Worm (Caenorhabditis elegans) whole organism, L1 larva: ENCODE data around the gene rps-3.

Experiments
- C16A3.4 ChIP-seq: fragments of 150-350 bp; optimal IDR thresholded peaks from 2 replicates; lab custom pipeline; 2014; ENCODE audit warnings: missing biosample characterization, missing genetic modification characterization
- F16B12.6 ChIP-seq: fragments of 150-350 bp; optimal IDR thresholded peaks from 2 replicates; lab custom pipeline; 2014; ENCODE audit warnings: missing biosample characterization, missing genetic modification characterization
- Y116A8C.19 ChIP-seq: sonication (generic microtip); optimal IDR thresholded peaks from 2 replicates; lab custom pipeline; 2016; ENCODE audit warnings: missing compliant biosample characterization, missing genetic modification characterization, borderline replicate concordance
- alr-1 ChIP-seq: fragments of 200-800 bp; sonication (Bioruptor generic); optimal IDR thresholded peaks from 2 replicates; lab custom pipeline; 2018; ENCODE audit warnings: borderline replicate concordance, mild to moderate bottlenecking, missing genetic modification characterization, missing compliant biosample characterization
- blmp-1 ChIP-seq: fragments of 150-350 bp; optimal IDR thresholded peaks from 2 replicates; lab custom pipeline; 2014; ENCODE audit warnings: missing biosample characterization, missing genetic modification characterization
- ceh-63 ChIP-seq: fragments of 200-800 bp; sonication (Bioruptor generic); optimal IDR thresholded peaks from 2 replicates; lab custom pipeline; 2018; ENCODE audit warnings: mild to moderate bottlenecking, missing genetic modification characterization, missing compliant biosample characterization
- ceh-8 ChIP-seq: fragments of 200-800 bp; sonication (Bioruptor generic); optimal IDR thresholded peaks from 2 replicates; lab custom pipeline; 2018; ENCODE audit warnings: mild to moderate bottlenecking, missing genetic modification characterization, moderate library complexity, missing compliant biosample characterization
- ceh-88 ChIP-seq: fragments of 200-800 bp; sonication (Bioruptor generic); IDR thresholded peaks from 2 replicates; pipeline ENCODE4 v1.3.6; 2022; ENCODE audit warnings: missing genetic modification characterization, missing compliant biosample characterization
- ceh-90 ChIP-seq: sonication (generic microtip); optimal IDR thresholded peaks from 2 replicates; lab custom pipeline; 2016; ENCODE audit warnings: missing genetic modification characterization, missing compliant biosample characterization
- dsc-1 ChIP-seq: sonication (generic microtip); optimal IDR thresholded peaks from 2 replicates; lab custom pipeline; 2016; ENCODE audit warnings: mild to moderate bottlenecking, missing genetic modification characterization, missing compliant biosample characterization
- efl-1 ChIP-seq, 4 experiments: fragments of 150-350 bp; optimal IDR thresholded peaks in 3 of 4; peaks in 1 of 4; 1 replicate in 1 of 4; 2 replicates in 3 of 4; lab custom pipeline; 2014; ENCODE audit warnings: missing biosample characterization in 2 of 4, missing genetic modification characterization in 2 of 4, missing genetic modification reagents in 2 of 4
- efl-3 ChIP-seq: fragments of 200-800 bp; sonication (Bioruptor generic); optimal IDR thresholded peaks from 2 replicates; lab custom pipeline; 2018; ENCODE audit warnings: mild to moderate bottlenecking, missing genetic modification characterization, missing compliant biosample characterization
- egl-13 ChIP-seq: sonication (generic microtip); optimal IDR thresholded peaks from 2 replicates; lab custom pipeline; 2016; ENCODE audit warnings: missing genotype, missing genetic modification reagents, missing genetic modification characterization, missing compliant biosample characterization
- elt-2 ChIP-seq: sonication (generic microtip); optimal IDR thresholded peaks from 2 replicates; lab custom pipeline; 2016; ENCODE audit warnings: missing genetic modification characterization, mild to moderate bottlenecking, inconsistent platforms, missing compliant biosample characterization, missing genetic modification reagents
- elt-3 ChIP-seq, 6 experiments: fragments of 150-350 bp in 1 of 6; sonication (generic microtip); optimal IDR thresholded peaks; 2 replicates each; lab custom pipeline; 2017 to 2018; ENCODE audit warnings: missing biosample characterization in 6 of 6, missing genetic modification characterization in 6 of 6, inconsistent platforms in 1 of 6
- ets-5 ChIP-seq: fragments of 200-800 bp; sonication (Bioruptor generic); IDR thresholded peaks from 2 replicates; pipeline ENCODE4 v1.3.6; 2022; ENCODE audit warnings: missing genetic modification characterization, missing compliant biosample characterization
- fkh-10 ChIP-seq: sonication (generic microtip); optimal IDR thresholded peaks from 2 replicates; lab custom pipeline; 2017; ENCODE audit warnings: missing biosample characterization, missing genetic modification reagents, missing genetic modification characterization
- fkh-8 ChIP-seq: sonication (generic microtip); optimal IDR thresholded peaks from 2 replicates; lab custom pipeline; 2016; ENCODE audit warnings: mild to moderate bottlenecking, missing genetic modification characterization, missing compliant biosample characterization
- grh-1 ChIP-seq: fragments of 200-800 bp; sonication (Bioruptor generic); IDR thresholded peaks from 2 replicates; pipeline ENCODE4 v1.3.6; 2022; ENCODE audit warnings: missing genetic modification reagents, missing genetic modification characterization, missing compliant biosample characterization
- hpl-2 ChIP-seq: fragments of 150-350 bp; optimal IDR thresholded peaks from 2 replicates; lab custom pipeline; 2014; ENCODE audit warnings: missing biosample characterization, missing genetic modification reagents, missing genetic modification characterization
- isw-1 ChIP-seq: fragments of 200-800 bp; sonication (Bioruptor generic); IDR thresholded peaks from 2 replicates; pipeline ENCODE4 v1.3.6; 2022; ENCODE audit warnings: missing genetic modification characterization, missing compliant biosample characterization
- jun-1 ChIP-seq: fragments of 150-350 bp; optimal IDR thresholded peaks from 2 replicates; lab custom pipeline; 2014; ENCODE audit warnings: missing biosample characterization, missing genetic modification reagents, missing genetic modification characterization
- lin-13 ChIP-seq: fragments of 150-350 bp; optimal IDR thresholded peaks from 2 replicates; lab custom pipeline; 2014; ENCODE audit warnings: missing biosample characterization, missing genetic modification reagents, missing genetic modification characterization
- lin-14 ChIP-seq: fragments of 200-800 bp; sonication (Bioruptor generic); optimal IDR thresholded peaks from 2 replicates; lab custom pipeline; 2018; ENCODE audit warnings: mild to moderate bottlenecking, missing genetic modification characterization, moderate library complexity, missing compliant biosample characterization
- lin-15B ChIP-seq: fragments of 150-350 bp; sonication (generic microtip); optimal IDR thresholded peaks from 3 replicates; lab custom pipeline; 2014; ENCODE audit warnings: missing biosample characterization, missing genetic modification characterization
- lin-35 ChIP-seq, 2 experiments: fragments of 150-350 bp; optimal IDR thresholded peaks; 2 replicates each; lab custom pipeline; 2014; ENCODE audit warnings: missing biosample characterization in 2 of 2, missing genetic modification characterization in 2 of 2, missing genetic modification reagents in 2 of 2
- lin-39 ChIP-seq: fragments of 150-350 bp; optimal IDR thresholded peaks from 2 replicates; lab custom pipeline; 2014; ENCODE audit warnings: missing biosample characterization, missing genetic modification reagents, missing genetic modification characterization
- mdl-1 ChIP-seq, 2 experiments: fragments of 150-350 bp; optimal IDR thresholded peaks; 2 replicates each; lab custom pipeline; 2014 to 2017; ENCODE audit warnings: missing biosample characterization in 2 of 2, missing genetic modification characterization in 2 of 2, inconsistent platforms in 1 of 2
- mep-1 ChIP-seq: fragments of 150-350 bp; optimal IDR thresholded peaks from 2 replicates; lab custom pipeline; 2014; ENCODE audit warnings: missing biosample characterization, missing genetic modification characterization
- nhr-12 ChIP-seq: sonication (generic microtip); optimal IDR thresholded peaks from 2 replicates; lab custom pipeline; 2017; ENCODE audit warnings: missing biosample characterization, missing genetic modification characterization
- nhr-20 ChIP-seq: sonication (generic microtip); optimal IDR thresholded peaks from 2 replicates; lab custom pipeline; 2016; ENCODE audit warnings: mild to moderate bottlenecking, missing genetic modification characterization, missing compliant biosample characterization
- nhr-237 ChIP-seq: fragments of 150-350 bp; optimal IDR thresholded peaks from 2 replicates; lab custom pipeline; 2014; ENCODE audit warnings: missing biosample characterization, missing genetic modification characterization
- nhr-28 ChIP-seq: fragments of 150-350 bp; optimal IDR thresholded peaks from 2 replicates; lab custom pipeline; 2014; ENCODE audit warnings: missing biosample characterization, missing genetic modification characterization
- nhr-85 ChIP-seq: sonication (generic microtip); peaks from one replicate; lab custom pipeline; 2016; ENCODE audit warnings: missing genetic modification characterization, inconsistent platforms, missing compliant biosample characterization
- pag-3 ChIP-seq: sonication (generic microtip); optimal IDR thresholded peaks from 2 replicates; lab custom pipeline; 2017; ENCODE audit warnings: missing genetic modification characterization, mild to moderate bottlenecking, missing compliant biosample characterization, antibody characterized with exemption, borderline replicate concordance; ENCODE audit not compliant: insufficient read depth
- pax-3 ChIP-seq: fragments of 200-800 bp; sonication (Bioruptor generic); optimal IDR thresholded peaks from 2 replicates; lab custom pipeline; 2018; ENCODE audit warnings: mild to moderate bottlenecking, missing genetic modification characterization, moderate library complexity, missing compliant biosample characterization
- sox-4 ChIP-seq: sonication (generic microtip); optimal IDR thresholded peaks from 2 replicates; lab custom pipeline; 2016; ENCODE audit warnings: missing genetic modification characterization, missing compliant biosample characterization
- sup-37 ChIP-seq: fragments of 200-800 bp; sonication (Bioruptor generic); optimal IDR thresholded peaks from 2 replicates; lab custom pipeline; 2018; ENCODE audit warnings: mild to moderate bottlenecking, missing genetic modification characterization, missing compliant biosample characterization
- tlp-1 ChIP-seq: fragments of 150-350 bp; optimal IDR thresholded peaks from 2 replicates; lab custom pipeline; 2014; ENCODE audit warnings: missing biosample characterization, missing genetic modification characterization
- unc-130 ChIP-seq: fragments of 150-350 bp; optimal IDR thresholded peaks from 2 replicates; lab custom pipeline; 2017; ENCODE audit warnings: missing biosample characterization, missing genetic modification characterization, inconsistent platforms
- unc-30 ChIP-seq: sonication (generic microtip); optimal IDR thresholded peaks from 2 replicates; lab custom pipeline; 2017; ENCODE audit warnings: missing biosample characterization, missing genetic modification characterization
- xbp-1 ChIP-seq: sonication (generic microtip); optimal IDR thresholded peaks from 2 replicates; lab custom pipeline; 2016; ENCODE audit warnings: missing genetic modification characterization, missing compliant biosample characterization
- ztf-4 ChIP-seq: fragments of 150-350 bp; optimal IDR thresholded peaks from 2 replicates; lab custom pipeline; 2014; ENCODE audit warnings: missing biosample characterization, missing genetic modification characterization

The rps-3 gene

DNA sequence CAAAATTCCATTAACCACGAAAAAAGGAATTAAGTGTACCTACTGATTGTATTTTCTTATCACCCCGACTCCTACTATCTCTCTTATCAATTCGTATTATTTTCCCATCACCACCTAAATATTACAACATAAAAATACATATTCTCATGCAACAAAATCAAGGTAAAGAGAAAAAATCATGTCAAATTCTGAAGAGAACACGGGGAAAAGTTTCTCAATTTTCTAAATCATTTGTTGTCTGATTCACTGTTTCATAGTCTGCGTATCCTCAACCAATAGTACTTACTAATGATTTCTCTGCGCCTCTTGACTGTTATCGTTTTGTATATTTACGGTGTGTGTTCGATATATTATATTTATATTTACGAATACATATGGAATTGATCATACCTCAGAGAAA lies 25.3 kb downstream of the rps-3 start:
- TF ChIP-seq lin-35 (GFP tag; optimal IDR thresholded peaks at IDR 0.05; lab: Kevin White, UChicago), result peak in 1 of 2 experiments; percentile 47
- TF ChIP-seq fkh-10 (GFP tag; lab: Kevin White, UChicago), result no peak
- TF ChIP-seq sup-37 (GFP tag; lab: Kevin White, UChicago), result no peak
- TF ChIP-seq egl-13 (tag; lab: Kevin White, UChicago), result no peak
- TF ChIP-seq blmp-1 (tag; lab: Kevin White, UChicago), result peak; percentile 39
- peak; percentile 23 for TF ChIP-seq mep-1 (tag; lab: Kevin White, UChicago)
- no peak for TF ChIP-seq mdl-1 (tag; optimal IDR thresholded peaks at IDR 0.05; lab: Kevin White, UChicago)
- no peak for TF ChIP-seq unc-130
- TF ChIP-seq nhr-20 (tag; lab: Kevin White, UChicago), result peak; percentile 20
- TF ChIP-seq lin-13, result no peak
- no peak for TF ChIP-seq hpl-2
- no peak for TF ChIP-seq grh-1
- peak; percentile 1 for TF ChIP-seq jun-1 (tag; lab: Kevin White, UChicago)
- peak; percentile 69 for TF ChIP-seq elt-2 (tag; lab: Kevin White, UChicago)
- no peak for TF ChIP-seq efl-3 (GFP tag; lab: Kevin White, UChicago)
- no peak for TF ChIP-seq ets-5
- TF ChIP-seq dsc-1 (tag; lab: Kevin White, UChicago), result no peak
- TF ChIP-seq C16A3.4, result peak; percentile 1
- TF ChIP-seq isw-1 (GFP tag; lab: Robert Waterston, UW), result no peak
- TF ChIP-seq nhr-237 (tag; lab: Kevin White, UChicago), result no peak
- TF ChIP-seq elt-3 (tag; optimal IDR thresholded peaks at IDR 0.05; lab: Kevin White, UChicago), result peak in 2 of 6 experiments; percentile 58 to 76
- peak; percentile 5 for TF ChIP-seq tlp-1
- TF ChIP-seq pax-3, result no peak
- TF ChIP-seq efl-1 (optimal IDR thresholded peaks at IDR 0.05; lab: Kevin White, UChicago), result peak in 1 of 2 experiments; percentile 4
- TF ChIP-seq efl-1 (GFP tag; optimal IDR thresholded peaks at IDR 0.05 in 1 of 2; lab: Kevin White, UChicago), result peak in 1 of 2 experiments; percentile 83
- no peak for TF ChIP-seq fkh-8
- TF ChIP-seq ceh-90 (tag; lab: Kevin White, UChicago), result no peak
- TF ChIP-seq nhr-85 (tag; lab: Kevin White, UChicago), result no peak

DNA sequence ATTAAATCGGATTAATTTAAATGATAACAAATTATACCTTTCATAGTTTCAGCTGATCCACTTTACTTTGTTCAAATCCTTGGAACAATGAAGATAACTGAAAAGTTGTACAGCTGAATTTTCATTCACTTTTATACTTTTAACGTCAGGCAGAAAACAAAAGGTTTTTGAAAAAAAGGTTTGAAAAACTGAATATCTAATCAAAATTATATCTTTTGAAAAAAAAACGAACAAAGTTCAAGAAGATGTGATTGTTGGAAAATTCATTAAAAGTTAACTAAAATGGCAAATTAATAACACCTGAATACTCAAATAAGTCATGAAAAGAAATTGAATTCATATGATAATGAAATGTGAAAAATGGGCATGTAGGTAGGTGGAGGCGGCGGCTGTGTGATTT lies 30.0 kb downstream of the rps-3 start, which contains the start of gene T12A2.21:
Gene T12A2.21 (minus strand): TSS at position 101 of the 400 bp plus-strand sequence.
- TF ChIP-seq elt-3 (tag; optimal IDR thresholded peaks at IDR 0.05; lab: Kevin White, UChicago), result no peak
- TF ChIP-seq ceh-88, result no peak
- no peak for TF ChIP-seq mep-1 (tag; lab: Kevin White, UChicago)

DNA sequence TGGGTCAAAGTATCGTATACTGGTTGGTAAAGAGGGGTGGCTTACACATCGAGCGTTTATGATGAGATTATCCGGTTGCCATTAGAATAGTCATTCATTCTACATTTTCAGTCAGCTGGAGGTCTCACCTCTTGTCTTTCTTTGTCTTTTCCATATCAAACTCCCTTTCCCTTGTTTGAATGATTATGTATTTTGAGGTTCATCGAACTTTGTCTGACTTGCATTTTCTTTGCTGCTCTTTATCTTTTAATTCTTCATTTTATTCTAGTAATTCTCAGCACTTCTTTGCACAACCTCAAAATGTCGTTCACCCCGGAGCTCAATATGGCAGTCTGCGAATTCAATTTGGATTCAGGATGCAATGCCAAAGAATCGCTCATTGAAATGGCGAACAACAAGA lies 33.9 kb downstream of the rps-3 start, which contains the start of gene T12A2.3:
Gene T12A2.3 (plus strand): TSS at position 301 of the 400 bp plus-strand sequence.
- no peak for TF ChIP-seq ceh-8 (GFP tag; lab: Kevin White, UChicago)
- no peak for TF ChIP-seq nhr-28 (tag; lab: Kevin White, UChicago)
- TF ChIP-seq sox-4, result no peak
- no peak for TF ChIP-seq lin-14
- TF ChIP-seq xbp-1 (tag; lab: Kevin White, UChicago), result no peak
- no peak for TF ChIP-seq lin-39
- TF ChIP-seq alr-1 (tag; lab: Kevin White, UChicago), result no peak
- TF ChIP-seq nhr-237 (tag; lab: Kevin White, UChicago), result no peak
- no peak for TF ChIP-seq blmp-1 (tag; lab: Kevin White, UChicago)
- TF ChIP-seq unc-130, result no peak
- TF ChIP-seq mdl-1 (tag; optimal IDR thresholded peaks at IDR 0.05; lab: Kevin White, UChicago), result no peak
- TF ChIP-seq hpl-2, result no peak
- TF ChIP-seq nhr-85 (tag; lab: Kevin White, UChicago), result no peak
- no peak for TF ChIP-seq nhr-12 (tag; lab: Kevin White, UChicago)

DNA sequence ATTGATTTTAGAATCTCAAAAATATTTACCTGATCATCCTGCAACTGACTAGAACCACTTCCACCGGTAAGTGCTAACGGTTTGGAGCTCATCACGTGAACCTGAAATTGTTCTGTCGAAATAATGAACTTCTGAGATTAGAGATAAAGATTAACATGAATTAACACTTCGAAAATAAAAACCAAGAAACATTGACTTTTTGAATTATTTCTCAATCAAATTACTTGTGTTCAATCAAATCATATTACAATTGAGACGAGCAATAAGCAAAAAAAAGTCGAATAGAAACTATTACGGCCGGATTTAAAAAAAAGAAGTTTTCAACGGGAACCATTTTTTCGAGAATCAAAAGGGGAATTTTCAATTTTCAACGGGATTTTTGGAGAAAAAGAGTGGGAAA lies 39.1 kb downstream of the rps-3 start, which contains the start of gene bcas-2:
Gene bcas-2 (minus strand): TSS at position 101 of the 400 bp plus-strand sequence.
- TF ChIP-seq lin-15B (tag; lab: Kevin White, UChicago), result no peak
- TF ChIP-seq C16A3.4, result no peak
- TF ChIP-seq ztf-4 (tag; lab: Kevin White, UChicago), result no peak
- TF ChIP-seq unc-30 (tag; lab: Kevin White, UChicago), result no peak
- TF ChIP-seq ceh-90 (tag; lab: Kevin White, UChicago), result no peak
- no peak for TF ChIP-seq F16B12.6 (tag; lab: Kevin White, UChicago)
- TF ChIP-seq mdl-1 (tag; optimal IDR thresholded peaks at IDR 0.05; lab: Kevin White, UChicago), result no peak
- no peak for TF ChIP-seq Y116A8C.19 (tag; lab: Kevin White, UChicago)
- no peak for TF ChIP-seq pag-3 (tag; lab: Kevin White, UChicago)
- TF ChIP-seq ceh-63, result no peak
